Worm (Caenorhabditis elegans) whole organism, L1 larva: Measurements from ENCODE around the gene F11D11.22.

Source experiments
- ama-1 ChIP-seq: fragments of 150-350 bp; optimal IDR thresholded peaks from 2 replicates; lab custom pipeline; 2014
- mdl-1 ChIP-seq, 2 experiments: fragments of 150-350 bp; optimal IDR thresholded peaks; 2 replicates each; lab custom pipeline; 2014 to 2017; ENCODE audit warnings: missing biosample characterization in 2 of 2, missing genetic modification characterization in 2 of 2, inconsistent platforms in 1 of 2
- nhr-20 ChIP-seq: sonication (generic microtip); optimal IDR thresholded peaks from 2 replicates; lab custom pipeline; 2016; ENCODE audit warnings: mild to moderate bottlenecking, missing genetic modification characterization, missing compliant biosample characterization
- zag-1 ChIP-seq: fragments of 150-350 bp; optimal IDR thresholded peaks from 2 replicates; lab custom pipeline; 2014; ENCODE audit warnings: missing biosample characterization, missing genetic modification characterization

- TF ChIP-seq mdl-1 (tag; optimal IDR thresholded peaks at IDR 0.05; lab: Kevin White, UChicago) (no peak), nhr-20 (tag; lab: Kevin White, UChicago) (no peak), ama-1 (lab: Kevin White, UChicago) (no peak), zag-1 (tag; lab: Kevin White, UChicago) (no peak)
Measured at ce11 chrV:18760174-18760573, 2.0 kb upstream of the F11D11.22 start, which contains the start of gene F11D11.3.
